Fruit fly (Drosophila melanogaster) whole organism, embryonic: Measurements from ENCODE around the gene esc.

Source experiments
- Asciz ChIP-seq: fragments of 200-800 bp; sonication (Bioruptor generic); optimal IDR thresholded peaks from 2 replicates; lab custom pipeline; 2017; ENCODE audit warnings: missing biosample characterization, mild to moderate bottlenecking, missing genetic modification characterization, missing genetic modification reagents
- Awh ChIP-seq: fragments of 200-800 bp; sonication (Bioruptor generic); IDR thresholded peaks from 2 replicates; pipeline ENCODE4, ENCODE4 v1.3.6; 2022; ENCODE audit warnings: missing biosample characterization, missing genetic modification characterization
- Bteb2 ChIP-seq: fragments of 200-800 bp; sonication (Bioruptor generic); optimal IDR thresholded peaks from 2 replicates; lab custom pipeline; 2016; ENCODE audit warnings: missing biosample characterization, missing genetic modification characterization
- CG10267 ChIP-seq: fragments of 200-800 bp; sonication (Bioruptor generic); optimal IDR thresholded peaks from 2 replicates; lab custom pipeline; 2018; ENCODE audit warnings: missing biosample characterization, mild to moderate bottlenecking, missing genetic modification characterization, moderate library complexity
- CG10321 ChIP-seq: fragments of 200-800 bp; sonication (Bioruptor generic); IDR thresholded peaks from 2 replicates; pipeline ENCODE4 v1.3.6; 2022; ENCODE audit warnings: missing biosample characterization, missing genetic modification characterization
- CG15011 ChIP-seq: fragments of 200-800 bp; sonication (Bioruptor generic); optimal IDR thresholded peaks from 3 replicates; lab custom pipeline; 2018; ENCODE audit warnings: missing biosample characterization, mild to moderate bottlenecking, missing genetic modification characterization
- CG15073 ChIP-seq: fragments of 200-800 bp; sonication (Bioruptor generic); optimal IDR thresholded peaks from 2 replicates; lab custom pipeline; 2016; ENCODE audit warnings: missing biosample characterization, missing genetic modification characterization
- CG15601 ChIP-seq: fragments of 200-800 bp; sonication (Bioruptor generic); optimal IDR thresholded peaks from 3 replicates; lab custom pipeline; 2019; ENCODE audit warnings: missing biosample characterization, mild to moderate bottlenecking, missing genetic modification characterization, moderate library complexity
- CG16863 ChIP-seq: fragments of 200-800 bp; sonication (Bioruptor generic); optimal IDR thresholded peaks from 3 replicates; lab custom pipeline; 2016; ENCODE audit warnings: missing biosample characterization, missing genetic modification characterization
- CG17361 ChIP-seq: fragments of 200-800 bp; sonication (Bioruptor generic); IDR thresholded peaks from 3 replicates; pipeline ENCODE4 v1.3.6; 2022; ENCODE audit warnings: missing biosample characterization, missing genetic modification characterization
- CG18764 ChIP-seq: fragments of 200-800 bp; sonication (Bioruptor generic); optimal IDR thresholded peaks from 3 replicates; lab custom pipeline; 2016; ENCODE audit warnings: missing biosample characterization, missing genetic modification characterization
- CG2678 ChIP-seq: fragments of 200-800 bp; sonication (Bioruptor generic); optimal IDR thresholded peaks from 3 replicates; lab custom pipeline; 2019; ENCODE audit warnings: missing biosample characterization, mild to moderate bottlenecking, missing genetic modification characterization, moderate library complexity
- CG31441 ChIP-seq: fragments of 200-800 bp; sonication (Bioruptor generic); IDR thresholded peaks from 2 replicates; pipeline ENCODE4 v1.3.6; 2022; ENCODE audit warnings: missing biosample characterization, missing genetic modification characterization
- CG32772 ChIP-seq: fragments of 200-800 bp; sonication (Bioruptor generic); IDR thresholded peaks from 2 replicates; pipeline ENCODE4 v1.3.6; 2022; ENCODE audit warnings: missing biosample characterization, missing genetic modification characterization
- CG7987 ChIP-seq: fragments of 200-800 bp; sonication (Bioruptor generic); optimal IDR thresholded peaks from 2 replicates; lab custom pipeline; 2018; ENCODE audit warnings: missing biosample characterization, mild to moderate bottlenecking, missing genetic modification characterization, moderate library complexity
- CG9727 ChIP-seq: fragments of 200-800 bp; sonication (Bioruptor generic); optimal IDR thresholded peaks from 3 replicates; lab custom pipeline; 2017; ENCODE audit warnings: missing biosample characterization, mild to moderate bottlenecking, missing genetic modification characterization
- Chrac-16 ChIP-seq: fragments of 200-800 bp; sonication (Bioruptor generic); optimal IDR thresholded peaks from 3 replicates; lab custom pipeline; 2016; ENCODE audit warnings: missing biosample characterization, missing genetic modification characterization
- CoRest ChIP-seq: fragments of 200-800 bp; sonication (Bioruptor generic); optimal IDR thresholded peaks from 3 replicates; lab custom pipeline; 2018; ENCODE audit warnings: missing biosample characterization, mild to moderate bottlenecking, missing genetic modification characterization, moderate library complexity
- D19B ChIP-seq: fragments of 200-800 bp; sonication (Bioruptor generic); optimal IDR thresholded peaks from 2 replicates; lab custom pipeline; 2017; ENCODE audit warnings: missing biosample characterization, mild to moderate bottlenecking, missing genetic modification characterization
- Ets65A ChIP-seq: fragments of 200-800 bp; sonication (Bioruptor generic); peaks from one replicate; lab custom pipeline; 2016; ENCODE audit warnings: missing biosample characterization, missing genetic modification characterization
- Fer2 ChIP-seq: fragments of 200-800 bp; sonication (Bioruptor generic); optimal IDR thresholded peaks from 2 replicates; lab custom pipeline; 2018; ENCODE audit warnings: missing biosample characterization, mild to moderate bottlenecking, missing genetic modification characterization, moderate library complexity
- GATAe ChIP-seq: fragments of 200-800 bp; sonication (Bioruptor generic); conservative IDR thresholded peaks from 2 replicates; pipeline ENCODE4 v1.3.6; 2022; ENCODE audit warnings: missing biosample characterization, missing genetic modification characterization
- H2.0 ChIP-seq: fragments of 200-800 bp; sonication (Bioruptor generic); IDR thresholded peaks from 2 replicates; pipeline ENCODE4 v1.3.6; 2022; ENCODE audit warnings: missing biosample characterization, missing genetic modification characterization
- Hr78 ChIP-seq, 2 experiments: fragments of 200-800 bp in 1 of 2; fragments of >200 bp in 1 of 2; sonication (Bioruptor generic) in 1 of 2; optimal IDR thresholded peaks; 2 replicates each; lab custom pipeline; 2017 to 2019; ENCODE audit warnings: missing biosample characterization in 2 of 2, missing genetic modification characterization in 2 of 2, mild to moderate bottlenecking in 1 of 2, moderate library complexity in 1 of 2
- Lim3 ChIP-seq: fragments of 200-800 bp; sonication (Bioruptor generic); IDR thresholded peaks from 2 replicates; pipeline ENCODE4 v1.3.6; 2022; ENCODE audit warnings: missing biosample characterization, missing genetic modification characterization
- Rx ChIP-seq: fragments of 200-800 bp; sonication (Bioruptor generic); IDR thresholded peaks from 2 replicates; pipeline ENCODE4 v1.3.6; 2022; ENCODE audit warnings: missing biosample characterization, missing genetic modification characterization
- Sry-β ChIP-seq: fragments of 200-800 bp; sonication (Bioruptor generic); optimal IDR thresholded peaks from 2 replicates; lab custom pipeline; 2018; ENCODE audit warnings: missing biosample characterization, mild to moderate bottlenecking, missing genetic modification characterization, moderate library complexity
- Ssrp ChIP-seq: fragments of 200-800 bp; sonication (Bioruptor generic); optimal IDR thresholded peaks from 2 replicates; lab custom pipeline; 2018; ENCODE audit warnings: missing biosample characterization, mild to moderate bottlenecking, missing genetic modification characterization, moderate library complexity
- al ChIP-seq: fragments of 200-800 bp; sonication (Bioruptor generic); IDR thresholded peaks from 2 replicates; pipeline ENCODE4 v1.3.6; 2022; ENCODE audit warnings: missing biosample characterization, missing genetic modification characterization
- ap ChIP-seq: fragments of 200-800 bp; sonication (Bioruptor generic); IDR thresholded peaks from 2 replicates; pipeline ENCODE4 v1.3.6; 2022; ENCODE audit warnings: missing biosample characterization, missing genetic modification characterization
- az2 ChIP-seq: fragments of 200-800 bp; sonication (Bioruptor generic); optimal IDR thresholded peaks from 3 replicates; lab custom pipeline; 2016; ENCODE audit warnings: missing biosample characterization, missing genetic modification characterization
- gem ChIP-seq: fragments of 200-800 bp; sonication (Bioruptor generic); optimal IDR thresholded peaks from 2 replicates; lab custom pipeline; 2019; ENCODE audit warnings: missing biosample characterization, mild to moderate bottlenecking, missing genetic modification characterization, moderate library complexity
- grau ChIP-seq: fragments of 200-800 bp; optimal IDR thresholded peaks from 3 replicates; lab custom pipeline; 2019; ENCODE audit warnings: missing biosample characterization, mild to moderate bottlenecking, missing genetic modification characterization, moderate library complexity
- hb ChIP-seq: fragments of 200-800 bp; sonication (Bioruptor generic); IDR thresholded peaks from 3 replicates; pipeline ENCODE4 v1.3.6; 2022; ENCODE audit warnings: missing biosample characterization, missing genetic modification characterization; ENCODE audit not compliant: partially characterized antibody
- inv ChIP-seq: fragments of 200-800 bp; sonication (Bioruptor generic); IDR thresholded peaks from 2 replicates; pipeline ENCODE4 v1.3.6; 2022; ENCODE audit warnings: missing biosample characterization, missing genetic modification characterization; ENCODE audit not compliant: partially characterized antibody
- lab ChIP-seq: fragments of 200-800 bp; sonication (Bioruptor generic); optimal IDR thresholded peaks from 3 replicates; lab custom pipeline; 2017; ENCODE audit warnings: missing biosample characterization, missing genetic modification characterization, mild to moderate bottlenecking, moderate library complexity, missing genetic modification reagents
- lola ChIP-seq, 3 experiments: fragments of >200 bp in 2 of 3; fragments of 200-800 bp in 1 of 3; sonication (Bioruptor generic) in 1 of 3; optimal IDR thresholded peaks; 2 replicates each; lab custom pipeline; 2017 to 2019; ENCODE audit warnings: missing biosample characterization in 3 of 3, missing genetic modification characterization in 3 of 3, mild to moderate bottlenecking in 1 of 3, moderate library complexity in 1 of 3
- maf-S ChIP-seq: fragments of 200-800 bp; sonication (Bioruptor generic); optimal IDR thresholded peaks from 2 replicates; lab custom pipeline; 2016; ENCODE audit warnings: missing biosample characterization, missing genetic modification characterization
- nmo ChIP-seq: fragments of 200-800 bp; sonication (Bioruptor generic); optimal IDR thresholded peaks from 2 replicates; lab custom pipeline; 2018; ENCODE audit warnings: missing biosample characterization, mild to moderate bottlenecking, missing genetic modification characterization, moderate library complexity
- otp ChIP-seq: fragments of 200-800 bp; sonication (Bioruptor generic); IDR thresholded peaks from 3 replicates; pipeline ENCODE4, ENCODE4 v1.3.6; 2022; ENCODE audit warnings: missing biosample characterization, missing genetic modification characterization
- pb ChIP-seq: fragments of 200-800 bp; sonication (Bioruptor generic); optimal IDR thresholded peaks from 3 replicates; lab custom pipeline; 2016; ENCODE audit warnings: missing biosample characterization, missing genetic modification characterization
- rib ChIP-seq: fragments of 200-800 bp; sonication (Bioruptor generic); IDR thresholded peaks from 2 replicates; pipeline ENCODE4 v1.3.6; 2022; ENCODE audit warnings: missing biosample characterization, missing genetic modification characterization
- run ChIP-seq: fragments of 200-800 bp; sonication (Bioruptor generic); optimal IDR thresholded peaks from 3 replicates; lab custom pipeline; 2018; ENCODE audit warnings: missing biosample characterization, mild to moderate bottlenecking, missing genetic modification characterization
- slp2 ChIP-seq: fragments of 200-800 bp; sonication (Bioruptor generic); optimal IDR thresholded peaks from 2 replicates; lab custom pipeline; 2016; ENCODE audit warnings: missing biosample characterization, missing genetic modification characterization
- stc ChIP-seq: fragments of 200-800 bp; sonication (Bioruptor generic); IDR thresholded peaks from 2 replicates; pipeline ENCODE4 v1.3.6; 2022; ENCODE audit warnings: missing biosample characterization, missing genetic modification characterization
- tll ChIP-seq, 2 experiments: fragments of 200-800 bp in 1 of 2; fragments of >200 bp in 1 of 2; sonication (Bioruptor generic) in 1 of 2; optimal IDR thresholded peaks; 2 replicates each; lab custom pipeline; 2017 to 2019; ENCODE audit warnings: missing biosample characterization in 2 of 2, missing genetic modification characterization in 2 of 2, mild to moderate bottlenecking in 1 of 2, moderate library complexity in 1 of 2
- vnd ChIP-seq: fragments of 200-800 bp; sonication (Bioruptor generic); IDR thresholded peaks from 3 replicates; pipeline ENCODE4 v1.3.6; 2022; ENCODE audit warnings: missing biosample characterization, missing genetic modification characterization; ENCODE audit not compliant: partially characterized antibody
- zfh1 ChIP-seq: fragments of 200-800 bp; sonication (Bioruptor generic); IDR thresholded peaks from 3 replicates; pipeline ENCODE4 v1.3.6; 2022; ENCODE audit warnings: missing biosample characterization, missing genetic modification characterization

esc gene

DNA sequence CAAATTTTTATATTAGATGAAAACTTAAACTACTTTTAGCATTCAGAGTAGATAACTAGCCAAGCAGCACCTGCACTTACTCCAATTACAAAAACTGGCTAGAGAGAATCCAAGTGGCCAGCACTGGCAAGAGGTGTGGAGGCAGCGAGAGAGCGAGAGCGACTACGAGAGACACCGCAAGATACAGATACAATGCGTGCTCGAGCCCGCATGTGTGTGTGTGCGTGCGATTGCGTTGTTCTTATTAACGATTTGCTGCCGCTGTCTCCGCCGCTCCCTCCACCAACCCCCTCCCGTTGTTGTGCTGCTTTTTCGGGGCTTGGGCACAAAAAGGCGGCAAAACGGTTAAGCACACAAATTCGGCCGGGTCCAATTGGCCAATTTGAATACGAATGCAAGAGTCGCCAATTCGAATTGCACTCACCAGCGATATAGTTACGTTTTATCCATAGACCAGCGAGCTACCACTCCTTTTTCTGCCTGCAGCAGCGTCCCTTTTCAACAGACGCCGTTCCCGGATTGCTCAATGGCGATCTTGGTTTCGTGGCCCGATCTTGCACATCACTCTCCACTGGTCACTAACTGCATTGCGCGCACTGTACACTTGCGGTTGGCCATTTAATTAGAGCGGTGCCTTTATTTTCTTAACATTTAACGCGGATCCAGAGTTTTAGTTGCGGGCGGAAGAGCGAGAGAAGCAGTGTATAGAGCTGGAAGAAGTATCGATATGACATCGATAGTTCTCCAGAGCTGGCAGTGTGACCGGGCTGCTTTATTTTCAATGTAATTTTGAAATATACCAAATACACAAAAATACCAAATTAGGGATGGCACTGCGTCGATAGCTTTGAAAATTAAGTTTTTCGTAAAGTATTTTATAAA, 20.3 kb downstream of the esc start, which contains the start of gene crol (continued):
- peak; percentile 48 for TF ChIP-seq CG10267 (tag; lab: Kevin White, UChicago)
- no peak for TF ChIP-seq pb (GFP tag; lab: Kevin White, UChicago)
- TF ChIP-seq inv: peak; percentile 70
- 0 out of 2 replicates have a peak, but pooled peaks have one; percentile 46 for TF ChIP-seq rib
- no peak for TF ChIP-seq CG16863 (GFP tag; lab: Kevin White, UChicago)
- no peak for TF ChIP-seq az2 (GFP tag; lab: Kevin White, UChicago)
- no peak for TF ChIP-seq stc (GFP tag; lab: Robert Waterston, UW)
- TF ChIP-seq CG15601 (tag; lab: Kevin White, UChicago): peak; percentile 32
- no peak for TF ChIP-seq CG18764 (GFP tag; lab: Kevin White, UChicago)
- TF ChIP-seq zfh1 (GFP tag; lab: Robert Waterston, UW): 0 out of 3 replicates have a peak, but pooled peaks have one; percentile 10
- TF ChIP-seq Fer2: no peak
- no peak for TF ChIP-seq run (tag; lab: Kevin White, UChicago)
- no peak for TF ChIP-seq GATAe
- TF ChIP-seq hb (GFP tag; lab: Robert Waterston, UW): peak; percentile 67; the same call in 2 of the 3 replicates
- TF ChIP-seq al (GFP tag; lab: Robert Waterston, UW): no peak
- TF ChIP-seq Lim3 (GFP tag; lab: Robert Waterston, UW): no peak
- peak; percentile 50 for TF ChIP-seq nmo (GFP tag; lab: Kevin White, UChicago)
- no peak for TF ChIP-seq Chrac-16 (GFP tag; lab: Kevin White, UChicago)
- TF ChIP-seq CG15011 (GFP tag; lab: Kevin White, UChicago): no peak
- TF ChIP-seq slp2 (GFP tag; lab: Kevin White, UChicago): no peak
- TF ChIP-seq otp (GFP tag; lab: Robert Waterston, UW): peak; percentile 20; the same call in 1 of the 3 replicates
- TF ChIP-seq Awh (GFP tag; lab: Robert Waterston, UW): no peak
- no peak for TF ChIP-seq D19B (GFP tag; lab: Kevin White, UChicago)
- peak; percentile 39 for TF ChIP-seq grau (tag; lab: Kevin White, UChicago)
- TF ChIP-seq Rx (GFP tag; lab: Robert Waterston, UW): no peak
- TF ChIP-seq CG10321 (GFP tag; lab: Robert Waterston, UW): no peak

DNA sequence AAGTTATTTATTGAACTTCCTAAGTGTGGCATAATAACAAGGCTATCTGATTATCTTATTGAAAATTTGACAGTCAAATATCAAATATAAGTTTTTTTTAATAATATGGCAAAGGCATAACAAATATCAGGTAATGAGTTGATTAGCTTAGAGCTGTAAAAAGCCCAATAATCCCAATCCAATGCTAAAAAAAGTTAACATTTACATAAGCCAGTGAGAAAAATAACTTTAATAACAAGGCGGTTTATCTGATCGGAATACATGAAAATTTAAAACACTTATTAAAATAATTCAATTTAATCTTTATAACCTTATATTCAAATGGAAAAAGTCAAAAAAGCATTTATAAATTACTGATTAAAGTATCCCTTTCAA, 20.9 kb downstream of the esc start:
- TF ChIP-seq CG31441 (GFP tag; lab: Robert Waterston, UW): peak; percentile 11; the same call in 1 of the 2 replicates
- TF ChIP-seq CG15073: no peak
- TF ChIP-seq lab (GFP tag; lab: Kevin White, UChicago): no peak
- no peak for TF ChIP-seq tll (GFP tag; optimal IDR thresholded peaks at IDR 0.05; lab: Kevin White, UChicago)
- TF ChIP-seq CG32772: no peak
- TF ChIP-seq slp2 (GFP tag; lab: Kevin White, UChicago): no peak
- peak; percentile 18 for TF ChIP-seq Ssrp (tag; lab: Kevin White, UChicago)
- TF ChIP-seq maf-S (GFP tag; lab: Kevin White, UChicago): no peak
- TF ChIP-seq lola (GFP tag; optimal IDR thresholded peaks at IDR 0.05; lab: Kevin White, UChicago): peak in 1 of 3 experiments; percentile 32
- no peak for TF ChIP-seq vnd (GFP tag; lab: Robert Waterston, UW)
- TF ChIP-seq CG9727 (GFP tag; lab: Kevin White, UChicago): peak; percentile 1
- TF ChIP-seq Sry-β (GFP tag; lab: Kevin White, UChicago): peak; percentile 95
- no peak for TF ChIP-seq Asciz (GFP tag; lab: Kevin White, UChicago)
- TF ChIP-seq Hr78 (GFP tag; optimal IDR thresholded peaks at IDR 0.05; lab: Kevin White, UChicago): no peak
- TF ChIP-seq CG2678: peak; percentile 16
- peak; percentile 62 for TF ChIP-seq Ets65A (GFP tag; lab: Kevin White, UChicago)
- TF ChIP-seq Bteb2 (GFP tag; lab: Kevin White, UChicago): no peak
- TF ChIP-seq H2.0: no peak
- TF ChIP-seq gem (tag; lab: Kevin White, UChicago): peak; percentile 40
- TF ChIP-seq CoRest (tag; lab: Kevin White, UChicago): peak; percentile 48
- no peak for TF ChIP-seq CG7987 (GFP tag; lab: Kevin White, UChicago)
- peak; percentile 55 for TF ChIP-seq CG17361 (GFP tag; lab: Robert Waterston, UW)
- no peak for TF ChIP-seq ap (GFP tag; lab: Robert Waterston, UW)
